Worm (Caenorhabditis elegans): ENCODE data around the gene nspb-1.
"Not testable (repeated sequence)": the region's sequence is repeated elsewhere in the genome, so short reads cannot be mapped to it uniquely, and the experiment has no call there.

Gene nspb-1

DNA sequence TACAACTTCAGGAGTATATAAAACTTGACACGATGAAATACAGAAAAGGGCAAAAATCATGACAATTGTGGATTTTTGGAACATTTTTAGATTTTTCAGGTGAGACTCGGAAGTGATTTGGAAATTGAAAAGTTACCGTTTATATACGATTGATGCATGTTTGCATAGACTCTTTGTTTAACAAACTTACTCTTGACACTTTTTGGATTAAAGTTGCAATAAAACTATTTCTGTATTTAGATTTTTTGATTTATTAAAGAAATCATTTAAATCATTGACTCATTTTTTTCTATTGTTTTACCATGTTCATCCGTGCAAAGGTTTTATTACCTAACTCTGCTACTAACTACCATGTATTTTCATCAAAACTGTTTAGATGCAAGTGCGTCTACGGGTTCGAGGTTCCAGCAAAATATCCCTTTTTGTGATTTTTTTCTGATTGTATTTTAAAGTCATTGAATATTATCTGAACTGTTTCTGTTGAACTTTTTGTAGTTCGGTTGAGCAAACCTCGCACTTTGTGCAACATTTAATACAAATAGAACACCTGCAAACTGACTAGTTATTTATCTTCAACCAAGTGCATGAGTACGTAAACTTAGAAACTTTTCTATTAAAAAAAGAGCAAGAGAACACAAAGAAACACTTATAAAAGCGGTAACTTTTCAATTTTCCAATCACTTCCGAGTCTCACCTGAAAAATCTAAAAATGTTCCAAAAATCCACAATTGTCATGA, at the start of gene nspb-1, which contains the start of gene nspb-2:
TSS of gene nspb-1 (minus strand) at position 101 of the 737 bp plus-strand sequence.
TSS of gene nspb-2 (plus strand) at position 687 of the 737 bp plus-strand sequence.
- TF ChIP-seq W03F9.2, dao-5, him-1 (tag; optimal IDR thresholded peaks at IDR 0.05): not testable (repeated sequence)

DNA sequence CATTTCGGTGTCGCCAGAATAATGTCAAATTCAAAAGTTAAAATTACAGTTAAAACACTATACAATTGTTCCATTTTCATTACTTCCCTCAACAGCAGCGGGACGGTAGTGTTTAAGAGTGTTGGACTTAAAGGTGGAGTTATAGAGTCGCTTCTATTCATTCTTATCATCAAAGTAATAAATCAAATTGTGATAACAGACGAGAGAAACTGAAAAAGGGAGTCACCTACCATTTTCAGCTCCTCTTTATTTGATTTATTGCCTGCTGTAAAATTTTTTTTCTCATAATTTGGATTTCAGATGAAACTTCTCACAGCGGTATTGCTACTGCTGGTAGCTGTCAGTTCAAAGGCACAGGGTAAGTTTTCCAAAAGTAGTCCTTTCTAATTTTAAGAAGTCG, 49.0 kb upstream of the nspb-1 start, which contains the start of gene C01B10.6:
TSS of gene C01B10.6 (plus strand) at position 301 of the 400 bp plus-strand sequence.
- no peak for TF ChIP-seq W03F9.2 (tag; optimal IDR thresholded peaks at IDR 0.05)
- TF ChIP-seq dao-5 (tag; optimal IDR thresholded peaks at IDR 0.05) = no peak
- TF ChIP-seq him-1 (tag; optimal IDR thresholded peaks at IDR 0.05) = no peak

DNA sequence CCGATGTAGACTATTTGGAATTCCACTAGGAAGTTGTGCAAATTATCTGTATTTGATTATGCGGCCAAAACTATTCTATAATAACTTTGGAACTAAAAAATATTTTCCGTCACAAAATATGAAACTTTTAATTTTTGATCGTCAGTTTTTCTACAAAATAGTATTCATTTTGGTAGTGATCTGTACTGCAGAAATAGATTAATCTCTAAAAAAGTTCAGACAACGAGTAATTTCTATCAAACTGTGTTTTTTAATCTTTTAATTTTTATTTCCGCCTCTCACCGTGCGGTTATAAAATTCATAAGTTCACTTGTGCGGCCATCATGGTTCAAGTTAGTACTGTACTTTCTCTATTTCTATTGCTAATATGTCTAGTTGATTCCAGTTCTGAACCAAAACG, 47.3 kb upstream of the nspb-1 start, which contains the start of gene C01B10.7:
TSS of gene C01B10.7 (plus strand) at position 301 of the 400 bp plus-strand sequence.
- no peak for TF ChIP-seq W03F9.2 (tag; optimal IDR thresholded peaks at IDR 0.05)
- no peak for TF ChIP-seq him-1 (tag; optimal IDR thresholded peaks at IDR 0.05)
- no peak for TF ChIP-seq dao-5 (tag; optimal IDR thresholded peaks at IDR 0.05)

DNA sequence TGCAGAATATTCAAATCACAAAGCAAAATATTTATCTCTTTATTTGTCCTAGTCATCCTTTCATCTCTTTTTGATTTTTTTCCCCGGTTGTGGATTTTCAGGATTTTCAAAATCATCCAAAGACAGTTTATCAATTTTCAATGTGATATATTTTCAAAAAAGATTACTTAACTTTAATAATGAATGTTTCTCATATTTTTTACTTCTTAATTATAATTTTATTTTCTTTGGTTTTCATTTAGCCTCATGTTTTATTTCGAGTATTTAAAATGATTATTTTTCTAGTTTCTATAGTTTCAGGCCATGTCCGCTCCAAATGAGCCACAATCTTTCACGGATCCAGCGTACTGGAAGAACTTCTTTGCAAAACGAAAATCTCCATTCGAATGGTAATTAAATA, 43.9 kb upstream of the nspb-1 start, which contains the start of gene metl-13:
TSS of gene metl-13 (plus strand) at position 301 of the 400 bp plus-strand sequence.
- TF ChIP-seq dao-5 (tag; optimal IDR thresholded peaks at IDR 0.05) = no peak
- TF ChIP-seq him-1 (tag; optimal IDR thresholded peaks at IDR 0.05) = no peak
- no peak for TF ChIP-seq W03F9.2 (tag; optimal IDR thresholded peaks at IDR 0.05)

DNA sequence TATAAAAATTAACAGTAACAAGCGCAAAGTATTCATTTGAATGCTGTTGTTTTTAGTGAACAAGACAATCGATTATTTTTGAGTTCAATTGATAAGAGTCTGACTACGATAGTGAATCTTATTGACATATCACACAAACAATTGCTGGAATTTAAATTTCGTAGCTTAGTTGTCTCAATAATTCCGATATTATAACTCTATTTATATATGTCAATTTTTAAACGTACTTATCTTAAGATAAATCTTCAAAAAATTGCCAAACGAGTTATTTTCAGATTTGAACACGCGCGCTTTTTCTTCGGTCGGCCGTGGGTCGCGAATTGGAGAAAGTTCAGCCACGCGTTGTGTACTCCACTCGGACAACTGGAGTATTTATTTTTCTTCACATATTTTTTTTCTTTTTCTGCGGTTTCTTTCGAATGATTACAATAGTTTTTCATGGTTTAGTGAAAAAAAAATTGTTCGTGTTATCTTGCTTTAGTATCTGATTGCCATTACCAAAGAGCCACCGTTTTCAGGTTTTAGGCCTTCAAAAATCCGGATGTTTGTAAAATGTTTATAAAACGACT, 40.9 kb upstream of the nspb-1 start, which contains the start of the genes cest-5.1 and C01B10.9:
TSS of gene cest-5.1 (minus strand) at position 51 of the 569 bp plus-strand sequence.
TSS of gene C01B10.9 (plus strand) at position 519 of the 569 bp plus-strand sequence.
- TF ChIP-seq him-1 (tag; optimal IDR thresholded peaks at IDR 0.05) (no peak), W03F9.2 (tag; optimal IDR thresholded peaks at IDR 0.05) (peak; percentile 73), dao-5 (tag; optimal IDR thresholded peaks at IDR 0.05) (no peak)

DNA sequence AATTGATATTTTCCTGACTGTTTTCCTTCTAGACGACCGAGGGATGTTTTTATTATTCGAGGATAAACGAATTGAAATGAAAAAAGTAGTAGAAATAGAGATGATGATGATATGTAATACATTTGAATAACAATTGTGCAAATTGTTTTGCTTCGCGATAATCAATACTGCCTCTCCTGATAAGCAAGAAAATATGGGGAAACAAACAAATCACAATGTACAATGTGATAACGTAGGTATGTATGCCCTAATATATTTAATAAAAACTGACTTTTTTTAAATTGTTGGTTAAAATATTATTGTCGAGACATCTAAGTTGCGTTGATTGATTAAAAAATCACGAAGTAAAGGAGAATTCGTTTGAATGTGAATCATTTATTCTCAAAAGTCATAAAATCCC, 36.9 kb upstream of the nspb-1 start, which contains the start of gene cest-5.2:
TSS of gene cest-5.2 (minus strand) at position 128 of the 400 bp plus-strand sequence.
- no peak for TF ChIP-seq W03F9.2 (tag; optimal IDR thresholded peaks at IDR 0.05)
- no peak for TF ChIP-seq him-1 (tag; optimal IDR thresholded peaks at IDR 0.05)

DNA sequence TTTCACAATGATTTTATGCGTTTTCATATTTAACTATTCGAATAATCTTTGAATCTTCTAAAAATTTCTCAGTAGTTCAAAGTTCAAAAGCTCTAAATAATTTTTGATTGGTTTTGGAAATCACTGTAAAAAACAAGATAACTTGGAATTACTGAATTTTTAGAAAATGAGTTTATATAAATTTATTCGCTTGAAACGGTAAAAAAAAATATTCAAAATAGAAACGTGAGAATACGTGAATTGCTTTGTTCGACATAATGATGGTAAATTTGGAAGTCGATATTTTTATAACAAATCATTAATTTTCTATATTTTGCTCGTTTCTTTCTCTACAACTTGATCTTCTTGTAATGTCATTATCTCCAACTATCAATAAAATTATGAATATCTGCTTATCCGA, 32.5 kb upstream of the nspb-1 start, which contains the start of gene C01B10.44:
TSS of gene C01B10.44 (plus strand) at position 301 of the 400 bp plus-strand sequence.
- no peak for TF ChIP-seq him-1 (tag; optimal IDR thresholded peaks at IDR 0.05)
- no peak for TF ChIP-seq dao-5 (tag; optimal IDR thresholded peaks at IDR 0.05)
- TF ChIP-seq W03F9.2 (tag; optimal IDR thresholded peaks at IDR 0.05) = no peak

DNA sequence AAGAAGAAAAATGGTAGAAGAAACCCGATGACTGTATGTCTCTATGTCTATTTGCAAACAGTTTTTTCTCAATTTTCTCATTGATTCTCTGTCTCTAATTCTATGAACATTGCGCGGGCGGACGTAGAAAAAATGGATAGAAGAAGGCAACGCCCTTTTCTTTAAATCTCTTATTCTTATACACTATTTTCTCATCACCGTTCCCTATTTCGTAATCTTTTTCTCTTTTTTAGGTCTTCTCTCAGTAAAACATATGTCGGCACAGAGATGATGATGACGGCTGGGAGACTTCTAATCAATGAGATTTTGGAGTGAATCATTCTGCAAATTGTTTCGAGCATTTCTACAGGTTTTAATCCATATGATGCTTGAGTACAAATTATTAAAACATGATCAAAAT, 31.2 kb upstream of the nspb-1 start:
- no peak for TF ChIP-seq W03F9.2 (tag; optimal IDR thresholded peaks at IDR 0.05)
- TF ChIP-seq dao-5 (tag; optimal IDR thresholded peaks at IDR 0.05) = no peak
- no peak for TF ChIP-seq him-1 (tag; optimal IDR thresholded peaks at IDR 0.05)

DNA sequence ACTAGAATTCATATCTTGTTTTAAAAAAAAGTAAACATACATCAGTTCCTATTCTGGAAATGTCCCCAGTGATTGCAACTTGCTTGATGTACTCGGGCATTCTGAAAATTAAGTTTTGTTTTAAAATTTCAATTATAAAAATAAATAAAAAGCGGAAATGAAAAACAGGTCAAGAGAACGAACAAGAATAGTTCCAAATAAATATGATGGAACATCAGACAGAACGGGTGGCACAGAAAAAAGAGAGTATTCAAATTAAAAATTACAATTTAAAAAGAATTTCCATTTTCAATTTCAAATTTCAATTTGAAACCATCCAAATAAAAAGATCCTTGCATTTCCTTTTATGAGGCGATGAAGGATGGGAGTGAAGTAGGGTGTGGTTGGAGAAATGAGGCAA, 30.3 kb upstream of the nspb-1 start, which contains the start of gene C01B10.3:
TSS of gene C01B10.3 (minus strand) at position 101 of the 400 bp plus-strand sequence.
- no peak for TF ChIP-seq dao-5 (tag; optimal IDR thresholded peaks at IDR 0.05)
- TF ChIP-seq him-1 (tag; optimal IDR thresholded peaks at IDR 0.05) = no peak
- TF ChIP-seq W03F9.2 (tag; optimal IDR thresholded peaks at IDR 0.05) = no peak

DNA sequence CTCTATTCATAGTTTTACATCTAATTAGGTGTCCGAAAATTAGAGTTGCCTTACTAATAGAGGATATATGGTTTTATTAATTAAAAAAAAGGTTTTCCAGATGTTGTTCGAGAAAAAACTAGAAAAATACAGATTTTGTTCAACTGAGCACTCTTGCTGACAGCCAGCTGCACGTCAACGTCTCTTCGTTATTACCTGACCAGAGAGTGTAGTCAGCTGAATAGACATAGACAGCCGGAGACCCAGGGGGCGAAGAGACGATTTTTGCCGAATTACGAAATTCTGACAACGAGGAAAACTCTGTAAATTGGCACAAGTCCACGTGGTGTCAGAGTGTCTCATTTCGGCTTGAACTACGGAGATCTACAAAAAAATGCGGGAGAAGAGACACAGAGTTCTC, 27.7 kb upstream of the nspb-1 start:
- TF ChIP-seq W03F9.2 (tag; optimal IDR thresholded peaks at IDR 0.05) (peak; percentile 37), him-1 (tag; optimal IDR thresholded peaks at IDR 0.05) (no peak), dao-5 (tag; optimal IDR thresholded peaks at IDR 0.05) (no peak)

DNA sequence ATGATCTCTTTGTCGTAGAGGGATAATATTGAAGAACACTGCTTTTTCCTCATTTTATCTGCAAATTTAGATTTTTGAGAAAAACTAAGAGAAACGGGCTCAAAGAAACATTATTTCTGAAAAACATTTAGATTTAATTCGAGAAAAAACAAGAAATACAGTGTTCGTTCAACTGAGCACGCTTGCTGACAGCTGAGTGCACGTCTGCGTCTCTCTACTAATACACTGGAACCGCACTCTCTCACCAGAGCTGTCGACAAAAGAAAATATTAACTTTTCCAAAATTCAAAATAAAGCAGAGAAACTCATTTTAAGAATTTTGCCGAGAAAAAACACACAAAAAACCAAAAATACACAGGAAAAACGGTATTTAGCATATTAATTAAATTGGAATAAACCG, 22.4 kb upstream of the nspb-1 start, which contains the start of gene drh-1:
TSS of gene drh-1 (minus strand) at position 58 of the 400 bp plus-strand sequence.
- TF ChIP-seq him-1 (tag; optimal IDR thresholded peaks at IDR 0.05) = no peak
- TF ChIP-seq W03F9.2 (tag; optimal IDR thresholded peaks at IDR 0.05) = peak; percentile 16

DNA sequence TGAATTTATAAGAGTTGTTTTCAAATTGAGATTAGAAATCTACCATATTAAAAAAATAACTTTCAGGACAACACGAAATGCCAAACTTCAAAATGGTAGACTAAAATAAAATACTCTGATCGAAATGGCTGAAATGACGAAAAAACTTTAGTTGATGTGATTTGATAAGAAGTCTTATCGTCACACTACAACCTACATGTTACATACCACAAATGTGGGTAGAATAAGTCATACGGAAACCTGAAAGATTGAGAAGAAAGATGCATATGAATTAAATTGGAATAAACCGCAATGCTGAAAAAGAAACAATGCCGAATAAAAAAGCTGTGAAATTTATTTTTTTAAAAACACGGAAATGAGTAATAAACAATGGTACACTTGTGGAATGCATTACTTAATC, 16.1 kb upstream of the nspb-1 start:
- TF ChIP-seq him-1 (tag; optimal IDR thresholded peaks at IDR 0.05) = no peak
- no peak for TF ChIP-seq W03F9.2 (tag; optimal IDR thresholded peaks at IDR 0.05)
- no peak for TF ChIP-seq dao-5 (tag; optimal IDR thresholded peaks at IDR 0.05)

DNA sequence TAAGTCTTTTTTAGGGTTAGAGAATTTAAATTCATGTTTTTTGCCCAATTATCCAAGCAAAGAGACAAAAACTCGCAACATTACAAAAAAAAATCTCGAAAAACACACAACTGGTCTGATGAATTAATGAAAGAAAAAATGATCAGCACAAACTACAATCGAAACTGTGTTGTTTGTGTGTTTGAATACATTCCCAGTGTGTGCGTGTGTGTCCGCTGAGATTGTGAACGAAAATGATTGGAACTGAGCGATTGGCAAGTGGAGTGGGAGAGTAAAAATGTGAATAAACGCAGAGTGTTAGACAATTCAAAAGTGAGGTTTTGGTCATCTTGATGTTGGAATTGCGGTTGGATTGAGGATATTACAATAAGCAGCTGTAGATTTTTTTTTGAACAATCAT, 15.7 kb upstream of the nspb-1 start:
- TF ChIP-seq dao-5 (tag; optimal IDR thresholded peaks at IDR 0.05) = no peak
- no peak for TF ChIP-seq W03F9.2 (tag; optimal IDR thresholded peaks at IDR 0.05)
- no peak for TF ChIP-seq him-1 (tag; optimal IDR thresholded peaks at IDR 0.05)

DNA sequence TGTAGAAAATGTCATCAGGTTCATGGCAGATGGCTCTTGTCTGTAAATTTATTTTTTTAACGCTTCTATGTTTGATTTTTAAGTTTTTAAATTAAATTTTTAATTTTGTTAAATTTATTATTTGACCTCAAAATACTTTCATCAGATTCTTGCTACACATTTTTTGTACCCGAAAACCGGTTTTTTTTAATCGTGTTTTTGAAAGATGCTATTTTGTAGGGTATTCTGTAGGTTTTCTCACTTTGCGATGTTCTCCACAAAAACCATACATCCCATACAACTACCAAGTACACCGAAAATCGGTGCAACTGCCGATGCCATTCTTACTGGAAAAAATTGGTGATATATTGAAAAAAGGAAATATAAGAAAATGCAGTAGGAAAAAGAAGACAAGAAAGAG, 15.0 kb upstream of the nspb-1 start, which contains the start of gene nstp-2:
TSS of gene nstp-2 (minus strand) at position 326 of the 400 bp plus-strand sequence.
- TF ChIP-seq him-1 (tag; optimal IDR thresholded peaks at IDR 0.05) (no peak), W03F9.2 (tag; optimal IDR thresholded peaks at IDR 0.05) (no peak), dao-5 (tag; optimal IDR thresholded peaks at IDR 0.05) (no peak)

Data from whole organism, L4/young adult.